Worm (Caenorhabditis elegans) whole organism, young adult: ENCODE results near the gene T13F2.4.
A peak's percentile ranks its signal among the peaks of the same experiment; 100 is the strongest.

Experiments used
- B0035.1 ChIP-seq: sonication (generic microtip); optimal IDR thresholded peaks from 2 replicates; lab custom pipeline; 2016; ENCODE audit warnings: missing genetic modification characterization, mild to moderate bottlenecking, missing compliant biosample characterization, missing genotype, missing genetic modification reagents
- B0261.1 ChIP-seq: sonication (generic microtip); optimal IDR thresholded peaks from 2 replicates; lab custom pipeline; 2016; ENCODE audit warnings: mild to moderate bottlenecking, missing genetic modification characterization, moderate library complexity, missing compliant biosample characterization
- F37B4.10 ChIP-seq: fragments of 200-800 bp; sonication (Bioruptor generic); IDR thresholded peaks from 2 replicates; pipeline ENCODE4 v1.3.6; 2022; ENCODE audit warnings: missing genetic modification characterization, missing compliant biosample characterization
- F55B11.4 ChIP-seq: sonication (generic microtip); optimal IDR thresholded peaks from 2 replicates; lab custom pipeline; 2016; ENCODE audit warnings: missing compliant biosample characterization, missing genetic modification characterization, borderline replicate concordance; ENCODE audit not compliant: insufficient read depth
- F57A8.1 ChIP-seq: fragments of 200-800 bp; sonication (Bioruptor generic); optimal IDR thresholded peaks from 2 replicates; lab custom pipeline; 2018; ENCODE audit warnings: mild to moderate bottlenecking, missing genetic modification characterization, moderate library complexity, missing compliant biosample characterization
- F57C9.4 ChIP-seq: sonication (generic microtip); optimal IDR thresholded peaks from 2 replicates; lab custom pipeline; 2017; ENCODE audit warnings: mild to moderate bottlenecking, missing genetic modification characterization, missing compliant biosample characterization
- K12H6.12 ChIP-seq: fragments of 200-800 bp; sonication (Bioruptor generic); optimal IDR thresholded peaks from 2 replicates; lab custom pipeline; 2018; ENCODE audit warnings: mild to moderate bottlenecking, missing genetic modification characterization, missing compliant biosample characterization
- T07F8.4 ChIP-seq: sonication (generic microtip); optimal IDR thresholded peaks from 2 replicates; lab custom pipeline; 2016; ENCODE audit warnings: mild to moderate bottlenecking, missing genetic modification characterization, moderate library complexity, missing compliant biosample characterization
- Y53G8AR.9 ChIP-seq: fragments of 200-800 bp; sonication (Bioruptor generic); conservative IDR thresholded peaks from 2 replicates; pipeline ENCODE4 v1.3.6; 2022; ENCODE audit warnings: missing genetic modification reagents, missing genetic modification characterization, missing compliant biosample characterization
- Y67H2A.10 ChIP-seq: fragments of 200-800 bp; sonication (Bioruptor generic); conservative IDR thresholded peaks from 2 replicates; pipeline ENCODE4 v1.3.6; 2022; ENCODE audit warnings: missing genetic modification reagents, missing genetic modification characterization, missing compliant biosample characterization
- Y79H2A.3 ChIP-seq: fragments of 200-800 bp; sonication (Bioruptor generic); conservative IDR thresholded peaks from 2 replicates; pipeline ENCODE4 v1.3.6; 2022; ENCODE audit warnings: missing genetic modification reagents, missing genetic modification characterization, missing compliant biosample characterization
- ZK185.1 ChIP-seq: sonication (generic microtip); optimal IDR thresholded peaks from 2 replicates; lab custom pipeline; 2016; ENCODE audit warnings: mild to moderate bottlenecking, missing genetic modification characterization, missing compliant biosample characterization; ENCODE audit not compliant: poor library complexity, severe bottlenecking
- ama-1 ChIP-seq, 3 experiments: fragments of 150-350 bp in 1 of 3; sonication (generic microtip) in 2 of 3; optimal IDR thresholded peaks; 2 replicates each; lab custom pipeline; 2014 to 2018; ENCODE audit warnings: missing biosample characterization in 2 of 3, missing genetic modification characterization in 2 of 3, missing genetic modification reagents in 2 of 3
- attf-5 ChIP-seq: fragments of 200-800 bp; sonication (Bioruptor generic); optimal IDR thresholded peaks from 2 replicates; lab custom pipeline; 2018; ENCODE audit warnings: mild to moderate bottlenecking, missing genetic modification characterization, missing compliant biosample characterization
- attf-6 ChIP-seq: fragments of 200-800 bp; sonication (Bioruptor generic); IDR thresholded peaks from 2 replicates; pipeline ENCODE4 v1.3.6; 2022; ENCODE audit warnings: missing genetic modification reagents, missing genetic modification characterization, missing compliant biosample characterization
- ccch-3 ChIP-seq: fragments of 200-800 bp; sonication (Bioruptor generic); optimal IDR thresholded peaks from 2 replicates; lab custom pipeline; 2018; ENCODE audit warnings: mild to moderate bottlenecking, missing genetic modification characterization, missing compliant biosample characterization
- cebp-2 ChIP-seq: fragments of 200-800 bp; sonication (Bioruptor generic); IDR thresholded peaks from 2 replicates; pipeline ENCODE4 v1.3.6; 2022; ENCODE audit warnings: missing genetic modification characterization, missing compliant biosample characterization
- ceh-27 ChIP-seq: fragments of 200-800 bp; sonication (Bioruptor generic); optimal IDR thresholded peaks from 2 replicates; lab custom pipeline; 2018; ENCODE audit warnings: mild to moderate bottlenecking, missing genetic modification characterization, moderate library complexity, missing compliant biosample characterization
- ceh-58 ChIP-seq: fragments of 200-800 bp; sonication (Bioruptor generic); IDR thresholded peaks from 2 replicates; pipeline ENCODE4 v1.3.6; 2022; ENCODE audit warnings: missing genetic modification characterization, missing compliant biosample characterization
- ceh-79 ChIP-seq: sonication (generic microtip); optimal IDR thresholded peaks from 2 replicates; lab custom pipeline; 2017; ENCODE audit warnings: mild to moderate bottlenecking, missing genetic modification characterization, missing compliant biosample characterization
- efl-1 ChIP-seq: fragments of 150-350 bp; optimal IDR thresholded peaks from 2 replicates; lab custom pipeline; 2014; ENCODE audit warnings: missing biosample characterization, missing genetic modification reagents, missing genetic modification characterization
- hmg-1.2 ChIP-seq: fragments of 200-800 bp; sonication (Bioruptor generic); IDR thresholded peaks from 2 replicates; pipeline ENCODE4 v1.3.6; 2022; ENCODE audit warnings: missing genetic modification reagents, missing genetic modification characterization, missing compliant biosample characterization
- hsf-1 ChIP-seq: fragments of 200-800 bp; sonication (Bioruptor generic); IDR thresholded peaks from 2 replicates; pipeline ENCODE4 v1.3.6; 2022; ENCODE audit warnings: missing genetic modification reagents, missing genetic modification characterization, missing compliant biosample characterization
- lag-1 ChIP-seq: fragments of 200-800 bp; sonication (Bioruptor generic); IDR thresholded peaks from 2 replicates; pipeline ENCODE4 v1.3.6; 2022; ENCODE audit warnings: missing genetic modification reagents, missing genetic modification characterization, missing compliant biosample characterization
- lin-40 ChIP-seq: sonication (generic microtip); optimal IDR thresholded peaks from 2 replicates; lab custom pipeline; 2016; ENCODE audit warnings: missing genetic modification characterization, mild to moderate bottlenecking, missing compliant biosample characterization, missing genotype, missing genetic modification reagents
- lin-54 ChIP-seq: fragments of 200-800 bp; sonication (Bioruptor generic); optimal IDR thresholded peaks from 2 replicates; lab custom pipeline; 2018; ENCODE audit warnings: mild to moderate bottlenecking, missing genetic modification characterization, missing compliant biosample characterization
- lir-1 ChIP-seq: fragments of 200-800 bp; sonication (Bioruptor generic); conservative IDR thresholded peaks from 2 replicates; pipeline ENCODE4 v1.3.6; 2022; ENCODE audit warnings: missing genetic modification reagents, missing genetic modification characterization, missing compliant biosample characterization
- lsl-1 ChIP-seq: fragments of 200-800 bp; sonication (Bioruptor generic); optimal IDR thresholded peaks from 2 replicates; lab custom pipeline; 2018; ENCODE audit warnings: mild to moderate bottlenecking, missing genetic modification characterization, moderate library complexity, missing compliant biosample characterization
- madf-8 ChIP-seq: fragments of 200-800 bp; sonication (Bioruptor generic); conservative IDR thresholded peaks from 2 replicates; pipeline ENCODE4 v1.3.6; 2022; ENCODE audit warnings: missing genetic modification reagents, missing genetic modification characterization, missing compliant biosample characterization
- mes-4 ChIP-seq: sonication (generic microtip); optimal IDR thresholded peaks from 2 replicates; lab custom pipeline; 2016; ENCODE audit warnings: missing genotype, missing genetic modification characterization, missing compliant biosample characterization
- nfya-2 ChIP-seq: fragments of 200-800 bp; sonication (Bioruptor generic); IDR thresholded peaks from 2 replicates; pipeline ENCODE4 v1.3.6; 2022; ENCODE audit warnings: missing genetic modification reagents, missing genetic modification characterization, missing compliant biosample characterization
- nhr-80 ChIP-seq: sonication (generic microtip); optimal IDR thresholded peaks from 2 replicates; lab custom pipeline; 2016; ENCODE audit warnings: missing genetic modification characterization, missing compliant biosample characterization
- rpc-1 ChIP-seq, 2 experiments: fragments of 150-350 bp in 1 of 2; sonication (generic microtip) in 1 of 2; optimal IDR thresholded peaks; 2 replicates each; lab custom pipeline; 2014 to 2018; ENCODE audit warnings: missing biosample characterization in 1 of 2, missing genetic modification characterization in 1 of 2, missing genetic modification reagents in 1 of 2, missing genotype in 1 of 2
- sea-2 ChIP-seq: fragments of 200-800 bp; sonication (Bioruptor generic); IDR thresholded peaks from 2 replicates; pipeline ENCODE4 v1.3.6; 2022; ENCODE audit warnings: missing genetic modification characterization, missing compliant biosample characterization
- sptf-2 ChIP-seq: fragments of 200-800 bp; sonication (Bioruptor generic); optimal IDR thresholded peaks from 2 replicates; lab custom pipeline; 2018; ENCODE audit warnings: mild to moderate bottlenecking, missing genetic modification characterization, missing compliant biosample characterization
- xnd-1 ChIP-seq: sonication (generic microtip); optimal IDR thresholded peaks from 2 replicates; lab custom pipeline; 2016; ENCODE audit warnings: missing genotype, missing genetic modification reagents, missing genetic modification characterization, missing compliant biosample characterization
- zim-3 ChIP-seq: sonication (generic microtip); optimal IDR thresholded peaks from 2 replicates; lab custom pipeline; 2017; ENCODE audit warnings: mild to moderate bottlenecking, missing genetic modification characterization, moderate library complexity, missing compliant biosample characterization
- ztf-22 ChIP-seq: fragments of 200-800 bp; sonication (Bioruptor generic); optimal IDR thresholded peaks from 2 replicates; lab custom pipeline; 2018; ENCODE audit warnings: mild to moderate bottlenecking, missing genetic modification characterization, moderate library complexity, missing compliant biosample characterization
- ztf-25 ChIP-seq: fragments of 200-800 bp; sonication (Bioruptor generic); IDR thresholded peaks from 2 replicates; pipeline ENCODE4 v1.3.6; 2022; ENCODE audit warnings: missing genetic modification reagents, missing genetic modification characterization, missing compliant biosample characterization
- ztf-26 ChIP-seq: sonication (generic microtip); optimal IDR thresholded peaks from 2 replicates; lab custom pipeline; 2017; ENCODE audit warnings: missing genetic modification characterization, missing compliant biosample characterization

Gene T13F2.4

DNA sequence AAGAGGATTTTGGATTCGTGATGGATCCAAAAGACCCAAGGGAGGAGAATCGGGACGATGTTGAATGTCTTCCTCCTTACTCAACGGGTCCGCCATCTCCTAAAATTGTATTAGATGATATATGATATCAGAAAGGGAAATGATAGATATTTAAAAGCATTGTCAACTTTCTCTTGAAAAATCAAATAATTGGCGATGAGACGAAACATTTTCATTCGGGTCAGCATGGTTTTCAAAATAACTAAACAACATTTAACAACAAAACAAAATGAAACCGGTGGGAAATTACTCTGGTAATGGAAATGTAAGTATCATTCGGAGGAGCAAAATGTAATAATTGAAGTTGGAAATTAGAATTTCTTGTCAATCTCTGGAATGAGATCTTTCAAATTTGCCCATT is 6.9 kb downstream of the T13F2.4 start, which contains the start of gene pis-1:
pis-1 (minus strand) TSS at position 101 of the 400 bp plus-strand sequence.
- no peak for TF ChIP-seq rpc-1 (optimal IDR thresholded peaks at IDR 0.05; lab: Kevin White, UChicago)
- no peak for TF ChIP-seq rpc-1 (tag; optimal IDR thresholded peaks at IDR 0.05; lab: Kevin White, UChicago)
- peak; percentile 8; the same call in 1 of the 2 replicates for TF ChIP-seq hmg-1.2
- TF ChIP-seq, all 124 proteins: peak for 1

DNA sequence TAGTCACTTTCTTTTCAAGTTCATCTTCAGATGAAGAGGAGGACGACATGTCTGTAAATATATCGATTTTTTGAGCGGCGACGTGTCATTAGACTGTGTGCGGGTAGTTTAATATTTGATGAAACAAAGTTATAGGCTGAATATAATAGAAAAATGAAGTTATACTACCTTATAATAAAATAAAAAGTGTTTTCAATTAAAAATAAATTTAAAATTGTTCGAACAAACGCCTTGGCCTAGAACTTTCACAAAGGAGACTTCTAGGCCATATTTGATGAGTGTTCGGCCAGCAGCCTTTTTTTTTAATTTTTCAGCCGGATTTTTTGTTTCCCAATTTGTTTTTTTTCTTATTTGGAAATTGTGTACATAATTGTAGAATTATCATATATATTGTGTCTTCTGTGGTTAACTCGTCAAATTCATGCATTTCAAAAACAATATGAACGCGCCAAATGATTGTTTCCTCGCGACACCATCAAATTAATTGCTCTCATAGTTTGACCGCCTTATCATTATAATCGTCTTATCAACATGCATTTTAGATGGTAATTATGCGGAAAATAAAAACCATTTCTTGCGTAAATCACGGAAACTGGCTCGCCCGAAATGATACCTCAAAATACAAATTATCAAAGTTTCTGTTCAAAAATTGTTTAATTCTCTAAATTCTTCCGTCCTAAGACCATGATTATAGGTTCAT is 7.9 kb downstream of the T13F2.4 start, which contains the start of gene T13F2.2:
T13F2.2 (minus strand) TSS at position 51 of the 700 bp plus-strand sequence.
- TF ChIP-seq ccch-3 (GFP tag; lab: Kevin White, UChicago) (no peak), ceh-79 (no peak), efl-1 (GFP tag; lab: Kevin White, UChicago) (no peak), lin-40 (tag; lab: Kevin White, UChicago) (no peak), lin-54 (GFP tag; lab: Kevin White, UChicago) (peak; percentile 15), mes-4 (tag; lab: Kevin White, UChicago) (no peak), zim-3 (no peak), ztf-25 (GFP tag; lab: Robert Waterston, UW) (no peak), B0261.1 (tag; lab: Kevin White, UChicago) (no peak), nhr-80 (tag; lab: Kevin White, UChicago) (peak; percentile 46)
- TF ChIP-seq, all 124 proteins: peak for 2

DNA sequence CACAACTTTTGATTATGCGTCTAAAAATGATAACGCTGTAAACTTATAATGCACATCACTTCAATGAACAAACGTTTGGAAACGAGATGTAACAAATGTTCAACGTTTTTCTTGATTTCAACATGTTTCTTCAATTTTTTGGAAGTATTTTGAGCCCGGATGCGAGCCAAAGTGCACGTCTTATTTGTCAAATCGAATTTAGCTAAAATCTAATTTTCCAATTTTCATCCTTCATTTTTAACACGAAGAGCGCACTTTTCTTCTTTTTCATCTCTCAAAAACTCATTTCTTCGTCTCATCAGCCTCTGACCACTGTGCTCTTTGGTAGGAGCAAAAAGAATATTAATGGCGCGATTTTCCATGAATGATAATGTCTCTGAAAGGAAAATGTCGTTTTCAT is 8.7 kb downstream of the T13F2.4 start:
- no peak for TF ChIP-seq efl-1 (GFP tag; lab: Kevin White, UChicago)
- TF ChIP-seq nhr-80 (tag; lab: Kevin White, UChicago): peak; percentile 50
- no peak for TF ChIP-seq ama-1 (optimal IDR thresholded peaks at IDR 0.05; lab: Kevin White, UChicago)
- TF ChIP-seq ama-1 (GFP tag; optimal IDR thresholded peaks at IDR 0.05; lab: Kevin White, UChicago): no peak
- 0 out of 2 replicates have a peak, but pooled peaks have one; percentile 8 for TF ChIP-seq Y53G8AR.9 (GFP tag; lab: Robert Waterston, UW)
- no peak for TF ChIP-seq Y67H2A.10
- TF ChIP-seq ceh-27: no peak

DNA sequence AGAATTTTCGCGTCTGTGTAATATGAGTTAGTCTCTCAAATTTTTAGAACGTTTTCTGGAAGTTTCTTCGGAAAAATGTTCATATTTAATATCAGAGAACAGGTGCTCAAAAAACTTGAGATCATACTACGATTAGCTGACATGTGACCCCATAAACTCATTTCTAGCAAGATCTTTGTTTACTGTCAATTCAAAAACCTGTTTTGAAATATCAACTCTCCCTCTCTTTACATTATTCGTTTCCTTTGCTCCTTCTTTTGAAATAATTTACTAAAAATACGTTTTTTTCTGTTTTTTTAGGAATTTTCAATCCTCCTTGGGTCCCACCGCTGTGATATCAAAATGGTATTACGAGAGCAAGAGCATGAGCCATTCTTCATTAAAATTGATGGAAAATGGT is 9.5 kb downstream of the T13F2.4 start, which contains the start of gene fat-4:
fat-4 (plus strand) TSS at position 301 of the 400 bp plus-strand sequence.
- TF ChIP-seq hsf-1 (GFP tag; lab: Robert Waterston, UW) (no peak), ZK185.1 (tag; lab: Kevin White, UChicago) (no peak), T07F8.4 (tag; lab: Kevin White, UChicago) (no peak), lsl-1 (GFP tag; lab: Kevin White, UChicago) (no peak), ztf-22 (no peak), F37B4.10 (GFP tag; lab: Robert Waterston, UW) (no peak), sea-2 (GFP tag; lab: Robert Waterston, UW) (no peak), B0035.1 (tag; lab: Kevin White, UChicago) (no peak), nfya-2 (GFP tag; lab: Robert Waterston, UW) (no peak), ama-1 (optimal IDR thresholded peaks at IDR 0.05; lab: Kevin White, UChicago) (no peak), ama-1 (GFP tag; optimal IDR thresholded peaks at IDR 0.05; lab: Kevin White, UChicago) (no peak), attf-6 (GFP tag; lab: Robert Waterston, UW) (no peak), sptf-2 (no peak), Y79H2A.3 (GFP tag; lab: Robert Waterston, UW) (no peak)

DNA sequence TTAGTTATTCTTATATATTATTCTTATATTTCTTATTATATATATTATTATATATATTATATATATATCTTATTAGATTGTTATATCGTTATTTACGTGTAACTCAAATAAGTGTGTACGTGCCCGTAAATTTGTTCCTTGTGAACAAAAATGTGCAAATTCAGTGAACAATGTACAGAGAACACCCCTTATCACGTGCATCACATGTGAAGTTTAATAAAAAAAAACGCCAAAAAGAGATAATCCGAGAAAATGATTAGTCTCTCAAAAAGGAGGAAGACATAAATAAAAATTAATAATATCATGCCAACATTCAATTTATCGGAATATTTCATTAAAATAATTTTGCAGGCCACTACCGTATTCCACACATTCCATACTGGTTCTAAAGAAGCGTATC is 10.1 kb downstream of the T13F2.4 start:
- TF ChIP-seq F37B4.10 (GFP tag; lab: Robert Waterston, UW) (no peak), F57C9.4 (tag; lab: Kevin White, UChicago) (no peak), lir-1 (no peak), ceh-58 (GFP tag; lab: Robert Waterston, UW) (no peak), ztf-26 (no peak), lag-1 (GFP tag; lab: Robert Waterston, UW) (no peak), cebp-2 (no peak), zim-3 (no peak), attf-5 (GFP tag; lab: Kevin White, UChicago) (no peak), xnd-1 (tag; lab: Kevin White, UChicago) (no peak), B0261.1 (tag; lab: Kevin White, UChicago) (no peak), madf-8 (GFP tag; lab: Robert Waterston, UW) (no peak), ceh-79 (no peak), F55B11.4 (tag; lab: Kevin White, UChicago) (no peak), K12H6.12 (tag; lab: Kevin White, UChicago) (no peak), F57A8.1 (GFP tag; lab: Kevin White, UChicago) (no peak)
